Fruit fly (Drosophila melanogaster) whole organism, embryonic: ENCODE data around the gene CG42489.

ENCODE experiments used
- Aef1 ChIP-seq: fragments of 200-800 bp; sonication (Bioruptor generic); IDR thresholded peaks from 3 replicates; pipeline ENCODE4 v1.3.6; 2022; ENCODE audit warnings: missing biosample characterization, missing genetic modification characterization
- B-H1 ChIP-seq: fragments of 200-800 bp; sonication (Bioruptor generic); IDR thresholded peaks from 3 replicates; pipeline ENCODE4 v1.3.6; 2022; ENCODE audit warnings: missing biosample characterization, missing genetic modification characterization
- Blimp-1 ChIP-seq: fragments of 200-800 bp; sonication (Bioruptor generic); optimal IDR thresholded peaks from 3 replicates; lab custom pipeline; 2018; ENCODE audit warnings: missing biosample characterization, missing genetic modification characterization, mild to moderate bottlenecking, moderate library complexity, missing genetic modification reagents
- CG10209 ChIP-seq: fragments of 200-800 bp; sonication (Bioruptor generic); optimal IDR thresholded peaks from 3 replicates; lab custom pipeline; 2017; ENCODE audit warnings: missing biosample characterization, mild to moderate bottlenecking, missing genetic modification characterization, missing genetic modification reagents
- CG1024 ChIP-seq: fragments of 200-800 bp; sonication (Bioruptor generic); IDR thresholded peaks from 2 replicates; pipeline ENCODE4 v1.3.6; 2022; ENCODE audit warnings: missing biosample characterization, missing genetic modification characterization
- CG11093 ChIP-seq: fragments of 200-800 bp; sonication (Bioruptor generic); IDR thresholded peaks from 3 replicates; pipeline ENCODE4 v1.3.6; 2022; ENCODE audit warnings: missing biosample characterization, missing genetic modification characterization
- CG11398 ChIP-seq: fragments of 200-800 bp; sonication (Bioruptor generic); optimal IDR thresholded peaks from 2 replicates; lab custom pipeline; 2016; ENCODE audit warnings: missing biosample characterization, missing genetic modification characterization
- CG11695 ChIP-seq: fragments of 200-800 bp; sonication (Bioruptor generic); IDR thresholded peaks from 3 replicates; pipeline ENCODE4 v1.3.6; 2022; ENCODE audit warnings: missing biosample characterization, missing genetic modification characterization
- CG12744 ChIP-seq: fragments of 200-800 bp; sonication (Bioruptor generic); optimal IDR thresholded peaks from 2 replicates; lab custom pipeline; 2016; ENCODE audit warnings: missing biosample characterization, missing genetic modification characterization
- CG13894 ChIP-seq: fragments of 200-800 bp; sonication (Bioruptor generic); optimal IDR thresholded peaks from 3 replicates; lab custom pipeline; 2018; ENCODE audit warnings: missing biosample characterization, mild to moderate bottlenecking, missing genetic modification characterization, moderate library complexity
- CG1647 ChIP-seq: fragments of 200-800 bp; sonication (Bioruptor generic); optimal IDR thresholded peaks from 3 replicates; lab custom pipeline; 2016; ENCODE audit warnings: missing biosample characterization, missing genetic modification characterization
- CG17829 ChIP-seq: fragments of 200-800 bp; optimal IDR thresholded peaks from 2 replicates; lab custom pipeline; 2019; ENCODE audit warnings: missing biosample characterization, mild to moderate bottlenecking, missing genetic modification characterization, moderate library complexity
- CG17912 ChIP-seq: fragments of 200-800 bp; sonication (Bioruptor generic); optimal IDR thresholded peaks from 2 replicates; lab custom pipeline; 2018; ENCODE audit warnings: missing biosample characterization, mild to moderate bottlenecking, missing genetic modification characterization
- CG18011 ChIP-seq: fragments of 200-800 bp; sonication (Bioruptor generic); optimal IDR thresholded peaks from 2 replicates; lab custom pipeline; 2017; ENCODE audit warnings: missing biosample characterization, missing genetic modification characterization, mild to moderate bottlenecking, moderate library complexity, missing genotype
- CG2129 ChIP-seq: fragments of 200-800 bp; sonication (Bioruptor generic); IDR thresholded peaks from 2 replicates; pipeline ENCODE4 v1.3.6; 2022; ENCODE audit warnings: missing biosample characterization, missing genetic modification characterization; ENCODE audit not compliant: partially characterized antibody
- CG2889 ChIP-seq: fragments of 200-800 bp; sonication (Bioruptor generic); IDR thresholded peaks from 3 replicates; pipeline ENCODE4 v1.3.6; 2022; ENCODE audit warnings: missing biosample characterization, missing genetic modification characterization
- CG31365 ChIP-seq: fragments of 200-800 bp; sonication (Bioruptor generic); optimal IDR thresholded peaks from 2 replicates; lab custom pipeline; 2018; ENCODE audit warnings: missing biosample characterization, mild to moderate bottlenecking, missing genetic modification characterization
- CG34376 ChIP-seq: fragments of 200-800 bp; sonication (Bioruptor generic); optimal IDR thresholded peaks from 2 replicates; lab custom pipeline; 2018; ENCODE audit warnings: missing biosample characterization, mild to moderate bottlenecking, missing genetic modification characterization
- CG7745 ChIP-seq: fragments of 200-800 bp; sonication (Bioruptor generic); optimal IDR thresholded peaks from 2 replicates; lab custom pipeline; 2018; ENCODE audit warnings: missing biosample characterization, mild to moderate bottlenecking, missing genetic modification characterization, moderate library complexity
- CG7963 ChIP-seq: fragments of 200-800 bp; sonication (Bioruptor generic); IDR thresholded peaks from 3 replicates; pipeline ENCODE4 v1.3.6; 2022; ENCODE audit warnings: missing biosample characterization, missing genetic modification characterization; ENCODE audit not compliant: partially characterized antibody
- D19A ChIP-seq: fragments of 200-800 bp; optimal IDR thresholded peaks from 3 replicates; lab custom pipeline; 2019; ENCODE audit warnings: missing biosample characterization, mild to moderate bottlenecking, missing genetic modification characterization, moderate library complexity
- Dll ChIP-seq: fragments of 200-800 bp; sonication (Bioruptor generic); IDR thresholded peaks from 4 replicates; pipeline ENCODE4 v1.3.6; 2022; ENCODE audit warnings: missing biosample characterization, missing genetic modification characterization; ENCODE audit not compliant: partially characterized antibody
- Dp ChIP-seq: fragments of 200-800 bp; sonication (Bioruptor generic); optimal IDR thresholded peaks from 2 replicates; lab custom pipeline; 2018; ENCODE audit warnings: missing biosample characterization, mild to moderate bottlenecking, missing genetic modification characterization, moderate library complexity
- Gug ChIP-seq: fragments of 200-800 bp; sonication (Bioruptor generic); IDR thresholded peaks from 4 replicates; pipeline ENCODE4 v1.3.6; 2022; ENCODE audit warnings: missing biosample characterization, missing genetic modification characterization
- HLH54F ChIP-seq: fragments of 200-800 bp; sonication (Bioruptor generic); optimal IDR thresholded peaks from 3 replicates; lab custom pipeline; 2016; ENCODE audit warnings: missing biosample characterization, missing genetic modification characterization
- NC2α ChIP-seq: fragments of 200-800 bp; sonication (Bioruptor generic); optimal IDR thresholded peaks from 2 replicates; lab custom pipeline; 2016; ENCODE audit warnings: missing biosample characterization, missing genetic modification characterization
- Neu2 ChIP-seq: fragments of 200-800 bp; sonication (Bioruptor generic); optimal IDR thresholded peaks from 3 replicates; lab custom pipeline; 2016; ENCODE audit warnings: missing biosample characterization, missing genetic modification characterization, borderline replicate concordance
- Nf-YB ChIP-seq: fragments of 200-800 bp; sonication (Bioruptor generic); optimal IDR thresholded peaks from 3 replicates; lab custom pipeline; 2019; ENCODE audit warnings: missing biosample characterization, mild to moderate bottlenecking, missing genetic modification characterization, moderate library complexity
- Opbp ChIP-seq: fragments of 200-800 bp; sonication (Bioruptor generic); IDR thresholded peaks from 3 replicates; pipeline ENCODE4 v1.3.6; 2022; ENCODE audit warnings: missing biosample characterization, missing genetic modification characterization; ENCODE audit not compliant: partially characterized antibody
- Side ChIP-seq: fragments of 200-800 bp; sonication (Bioruptor generic); optimal IDR thresholded peaks from 2 replicates; lab custom pipeline; 2016; ENCODE audit warnings: missing biosample characterization, missing genetic modification characterization
- Spps ChIP-seq: fragments of 200-800 bp; sonication (Bioruptor generic); optimal IDR thresholded peaks from 2 replicates; lab custom pipeline; 2018; ENCODE audit warnings: missing biosample characterization, mild to moderate bottlenecking, missing genetic modification characterization
- chinmo ChIP-seq: fragments of 200-800 bp; sonication (Bioruptor generic); IDR thresholded peaks from 4 replicates; pipeline ENCODE4 v1.3.6; 2022; ENCODE audit warnings: missing biosample characterization, missing genetic modification characterization; ENCODE audit not compliant: partially characterized antibody
- cwo ChIP-seq: fragments of 200-800 bp; sonication (Bioruptor generic); optimal IDR thresholded peaks from 3 replicates; lab custom pipeline; 2017; ENCODE audit warnings: missing biosample characterization, missing genetic modification characterization, mild to moderate bottlenecking, moderate library complexity, missing genetic modification reagents
- dm ChIP-seq: fragments of 200-800 bp; sonication (Bioruptor generic); optimal IDR thresholded peaks from 3 replicates; lab custom pipeline; 2016; ENCODE audit warnings: missing biosample characterization, missing genetic modification characterization
- emc ChIP-seq: fragments of 200-800 bp; sonication (Bioruptor generic); optimal IDR thresholded peaks from 2 replicates; lab custom pipeline; 2016; ENCODE audit warnings: missing biosample characterization, missing genetic modification characterization
- fd96Cb ChIP-seq: fragments of 200-800 bp; sonication (Bioruptor generic); optimal IDR thresholded peaks from 2 replicates; lab custom pipeline; 2018; ENCODE audit warnings: missing biosample characterization, mild to moderate bottlenecking, missing genetic modification characterization, moderate library complexity
- hth ChIP-seq: fragments of >200 bp; optimal IDR thresholded peaks from 2 replicates; lab custom pipeline; 2017; ENCODE audit warnings: inconsistent platforms
- ken ChIP-seq: fragments of 200-800 bp; sonication (Bioruptor generic); IDR thresholded peaks from 3 replicates; pipeline ENCODE4 v1.3.6; 2022; ENCODE audit warnings: missing biosample characterization, missing genetic modification characterization
- klu ChIP-seq: fragments of 200-800 bp; sonication (Bioruptor generic); IDR thresholded peaks from 2 replicates; pipeline ENCODE4 v1.3.6; 2022; ENCODE audit warnings: missing biosample characterization, missing genetic modification characterization
- pnt ChIP-seq: fragments of 200-800 bp; sonication (Bioruptor generic); optimal IDR thresholded peaks from 3 replicates; lab custom pipeline; 2016; ENCODE audit warnings: missing biosample characterization, missing genetic modification characterization
- row ChIP-seq: fragments of 200-800 bp; sonication (Bioruptor generic); IDR thresholded peaks from 3 replicates; pipeline ENCODE4 v1.3.6; 2022; ENCODE audit warnings: missing biosample characterization, missing genetic modification characterization
- run ChIP-seq: fragments of 200-800 bp; sonication (Bioruptor generic); optimal IDR thresholded peaks from 3 replicates; lab custom pipeline; 2018; ENCODE audit warnings: missing biosample characterization, mild to moderate bottlenecking, missing genetic modification characterization
- sisA ChIP-seq: fragments of 200-800 bp; sonication (Bioruptor generic); IDR thresholded peaks from 2 replicates; pipeline ENCODE4 v1.3.6; 2022; ENCODE audit warnings: missing biosample characterization, missing genetic modification characterization
- sob ChIP-seq: fragments of 200-800 bp; sonication (Bioruptor generic); IDR thresholded peaks from 2 replicates; pipeline ENCODE4 v1.3.6; 2022; ENCODE audit warnings: missing biosample characterization, missing genetic modification characterization
- tgo ChIP-seq: fragments of 200-800 bp; sonication (Bioruptor generic); IDR thresholded peaks from 3 replicates; pipeline ENCODE4 v1.3.6; 2022; ENCODE audit warnings: missing biosample characterization, missing genetic modification characterization
- tll ChIP-seq, 2 experiments: fragments of 200-800 bp in 1 of 2; fragments of >200 bp in 1 of 2; sonication (Bioruptor generic) in 1 of 2; optimal IDR thresholded peaks; 2 replicates each; lab custom pipeline; 2017 to 2019; ENCODE audit warnings: missing biosample characterization in 2 of 2, missing genetic modification characterization in 2 of 2, mild to moderate bottlenecking in 1 of 2, moderate library complexity in 1 of 2
- twi ChIP-seq: fragments of 200-800 bp; optimal IDR thresholded peaks from 2 replicates; lab custom pipeline; 2019; ENCODE audit warnings: missing biosample characterization, mild to moderate bottlenecking, missing genetic modification characterization, moderate library complexity
- vnd ChIP-seq: fragments of 200-800 bp; sonication (Bioruptor generic); IDR thresholded peaks from 3 replicates; pipeline ENCODE4 v1.3.6; 2022; ENCODE audit warnings: missing biosample characterization, missing genetic modification characterization; ENCODE audit not compliant: partially characterized antibody

The CG42489 gene

dm6 chr3R:8670529-8671491 is 16.2 kb upstream of the CG42489 start, which contains the start of gene p (continued):
- TF ChIP-seq CG31365 (tag; lab: Kevin White, UChicago) (no peak), hth (lab: Kevin White, UChicago) (no peak), B-H1 (GFP tag; lab: Robert Waterston, UW) (no peak; the same call in 2 of the 3 replicates), CG10209 (GFP tag; lab: Kevin White, UChicago) (peak; percentile 43), sob (no peak), Neu2 (GFP tag; lab: Kevin White, UChicago) (peak; percentile 44), Nf-YB (no peak), Dll (GFP tag; lab: Robert Waterston, UW) (0 out of 4 replicates have a peak, but pooled peaks have one; percentile 18), twi (tag; lab: Kevin White, UChicago) (no peak), CG1647 (peak; percentile 30), Blimp-1 (GFP tag; lab: Kevin White, UChicago) (peak; percentile 34), CG7745 (no peak), CG2129 (GFP tag; lab: Robert Waterston, UW) (no peak), dm (GFP tag; lab: Kevin White, UChicago) (no peak), CG2889 (GFP tag; lab: Robert Waterston, UW) (no peak), CG12744 (GFP tag; lab: Kevin White, UChicago) (peak; percentile 23), D19A (tag; lab: Kevin White, UChicago) (no peak), Aef1 (GFP tag; lab: Robert Waterston, UW) (no peak; the same call in 2 of the 3 replicates), sisA (GFP tag; lab: Robert Waterston, UW) (no peak), CG18011 (GFP tag; lab: Kevin White, UChicago) (no peak), CG11093 (GFP tag; lab: Robert Waterston, UW) (no peak), CG11695 (peak; percentile 26; the same call in 1 of the 3 replicates), tgo (GFP tag; lab: Robert Waterston, UW) (no peak), row (GFP tag; lab: Robert Waterston, UW) (peak; percentile 47; the same call in 2 of the 3 replicates), klu (GFP tag; lab: Robert Waterston, UW) (no peak), HLH54F (GFP tag; lab: Kevin White, UChicago) (peak; percentile 39), Spps (tag; lab: Kevin White, UChicago) (no peak), CG17829 (tag; lab: Kevin White, UChicago) (peak; percentile 26), ken (no peak), CG13894 (tag; lab: Kevin White, UChicago) (peak; percentile 32), Dp (no peak), CG1024 (GFP tag; lab: Robert Waterston, UW) (no peak), CG17912 (GFP tag; lab: Kevin White, UChicago) (no peak), tll (GFP tag; optimal IDR thresholded peaks at IDR 0.05; lab: Kevin White, UChicago) (no peak), CG34376 (GFP tag; lab: Kevin White, UChicago) (peak; percentile 91), vnd (GFP tag; lab: Robert Waterston, UW) (no peak), CG11398 (peak; percentile 4), run (peak; percentile 68), CG7963 (GFP tag; lab: Robert Waterston, UW) (no peak), Opbp (no peak), Side (peak; percentile 28), pnt (peak; percentile 34), NC2α (GFP tag; lab: Kevin White, UChicago) (peak; percentile 2), Gug (GFP tag; lab: Robert Waterston, UW) (no peak), fd96Cb (no peak), emc (peak; percentile 22), chinmo (GFP tag; lab: Robert Waterston, UW) (0 out of 4 replicates have a peak, but pooled peaks have one; percentile 68), cwo (GFP tag; lab: Kevin White, UChicago) (peak; percentile 78)
